Fruit fly (Drosophila melanogaster): ENCODE data around the gene Apoltp.

- TF ChIP-seq CG8478 (optimal IDR thresholded peaks at IDR 0.05) (no peak), usp (GFP tag; optimal IDR thresholded peaks at IDR 0.05) (no peak)
Observed at dm6 chr2L:9695723-9696122, 61.7 kb downstream of the Apoltp start.
